Worm (Caenorhabditis elegans) whole organism, late embryonic: ENCODE data around the gene rps-2.

Experiments used
- ama-1 ChIP-seq: fragments of 150-350 bp; optimal IDR thresholded peaks from 2 replicates; lab custom pipeline; 2014
- dmd-4 ChIP-seq: sonication (generic microtip); optimal IDR thresholded peaks from 2 replicates; lab custom pipeline; 2016; ENCODE audit warnings: borderline replicate concordance, missing genetic modification characterization, missing compliant biosample characterization
- nhr-11 ChIP-seq: fragments of 150-350 bp; optimal IDR thresholded peaks from 2 replicates; lab custom pipeline; 2014; ENCODE audit warnings: missing biosample characterization, missing genetic modification characterization
- pha-4 ChIP-seq: fragments of 150-350 bp; optimal IDR thresholded peaks from 2 replicates; lab custom pipeline; 2018; ENCODE audit warnings: missing biosample characterization, missing genetic modification reagents, missing genetic modification characterization
- unc-86 ChIP-seq: sonication (generic microtip); optimal IDR thresholded peaks from 2 replicates; lab custom pipeline; 2016; ENCODE audit warnings: missing genetic modification characterization, missing compliant biosample characterization

DNA sequence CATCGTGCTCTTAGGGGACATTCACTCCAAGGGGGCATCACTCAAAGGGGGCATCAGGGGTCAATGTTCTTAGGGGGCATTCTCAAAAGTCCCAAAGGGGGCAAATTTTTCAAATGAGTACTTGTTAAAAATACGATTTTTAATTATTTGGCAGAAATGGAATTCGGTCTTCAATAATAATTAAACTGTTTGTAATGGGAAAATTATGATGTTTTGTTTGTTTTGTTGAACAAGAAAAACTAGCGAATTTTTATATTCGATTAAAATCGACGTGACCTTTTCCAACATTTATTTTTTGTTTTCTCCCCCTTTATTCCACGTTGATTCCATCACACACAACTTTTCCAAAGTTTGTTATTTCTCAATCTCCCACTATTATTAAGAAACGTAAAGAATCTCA lies 40.8 kb upstream of the rps-2 start, which contains the start of gene F57H12.5:
- TF ChIP-seq nhr-11 (tag; lab: Kevin White, UChicago) (no peak), ama-1 (lab: Kevin White, UChicago) (no peak), pha-4 (no peak), unc-86 (tag; lab: Kevin White, UChicago) (no peak), dmd-4 (tag; lab: Kevin White, UChicago) (no peak)
